Worm (Caenorhabditis elegans) whole organism, early embryonic: Measurements from ENCODE around the gene mat-3.

Experiments
- F13C5.2 ChIP-seq: sonication (generic microtip); optimal IDR thresholded peaks from 2 replicates; lab custom pipeline; 2017; ENCODE audit warnings: mild to moderate bottlenecking, missing genetic modification characterization, inconsistent platforms, missing compliant biosample characterization
- ceh-13 ChIP-seq: fragments of 200-800 bp; sonication (Bioruptor generic); optimal IDR thresholded peaks from 2 replicates; lab custom pipeline; 2018; ENCODE audit warnings: mild to moderate bottlenecking, missing genetic modification characterization, missing compliant biosample characterization
- ceh-36 ChIP-seq: sonication (generic microtip); optimal IDR thresholded peaks from 2 replicates; lab custom pipeline; 2016; ENCODE audit warnings: missing genetic modification characterization, inconsistent platforms, missing compliant biosample characterization
- ets-7 ChIP-seq: sonication (generic microtip); optimal IDR thresholded peaks from 2 replicates; lab custom pipeline; 2016; ENCODE audit warnings: missing genotype, missing genetic modification characterization, missing compliant biosample characterization
- hmg-4 ChIP-seq: fragments of 200-800 bp; sonication (Bioruptor generic); optimal IDR thresholded peaks from 2 replicates; lab custom pipeline; 2018; ENCODE audit warnings: mild to moderate bottlenecking, missing genetic modification characterization, missing compliant biosample characterization
- pes-1 ChIP-seq: fragments of 200-800 bp; sonication (Bioruptor generic); IDR thresholded peaks from 2 replicates; pipeline ENCODE4 v1.3.6; 2022; ENCODE audit warnings: missing genetic modification reagents, missing genetic modification characterization, missing compliant biosample characterization
- tbx-11 ChIP-seq: fragments of 200-800 bp; sonication (Bioruptor generic); IDR thresholded peaks from 2 replicates; pipeline ENCODE4 v1.3.6; 2022; ENCODE audit warnings: missing genetic modification characterization, missing compliant biosample characterization
- tra-4 ChIP-seq: sonication (generic microtip); optimal IDR thresholded peaks from 2 replicates; lab custom pipeline; 2017; ENCODE audit warnings: missing genetic modification characterization, missing compliant biosample characterization

The mat-3 gene

ce11 chrIII:526824-527223 lies 51.6 kb downstream of the mat-3 start, which contains the start of gene T22F7.4:
Gene T22F7.4 (minus strand): TSS chrIII:526924.
- TF ChIP-seq hmg-4 (GFP tag; lab: Kevin White, UChicago) (no peak), ets-7 (tag; lab: Kevin White, UChicago) (no peak), ceh-13 (GFP tag; lab: Kevin White, UChicago) (no peak), pes-1 (GFP tag; lab: Robert Waterston, UW) (no peak), tra-4 (no peak), F13C5.2 (no peak), tbx-11 (no peak), ceh-36 (tag; lab: Kevin White, UChicago) (no peak)

- TF ChIP-seq ceh-13 (GFP tag; lab: Kevin White, UChicago): no peak
Observed at ce11 chrIII:530899-531298, 55.6 kb downstream of the mat-3 start.
